Worm (Caenorhabditis elegans) whole organism, late embryonic: ENCODE measurements around the gene T22C8.4.

Experiments used
- ama-1 ChIP-seq: fragments of 150-350 bp; optimal IDR thresholded peaks from 2 replicates; lab custom pipeline; 2014
- ceh-22 ChIP-seq: sonication (generic microtip); optimal IDR thresholded peaks from 2 replicates; lab custom pipeline; 2017; ENCODE audit warnings: missing biosample characterization, missing genetic modification characterization
- eyg-1 ChIP-seq: sonication (generic microtip); optimal IDR thresholded peaks from 2 replicates; lab custom pipeline; 2016; ENCODE audit warnings: missing genotype, missing genetic modification characterization, missing compliant biosample characterization
- hlh-30 ChIP-seq: sonication (generic microtip); optimal IDR thresholded peaks from 2 replicates; lab custom pipeline; 2017; ENCODE audit warnings: antibody characterized with exemption, missing genetic modification characterization, missing compliant biosample characterization; ENCODE audit not compliant: insufficient read depth
- nfya-1 ChIP-seq: sonication (generic microtip); optimal IDR thresholded peaks from 2 replicates; lab custom pipeline; 2017; ENCODE audit warnings: missing genetic modification characterization, mild to moderate bottlenecking, missing compliant biosample characterization, antibody characterized with exemption, moderate library complexity
- nhr-11 ChIP-seq: fragments of 150-350 bp; optimal IDR thresholded peaks from 2 replicates; lab custom pipeline; 2014; ENCODE audit warnings: missing biosample characterization, missing genetic modification characterization
- pax-1 ChIP-seq: fragments of 150-350 bp; optimal IDR thresholded peaks from 2 replicates; lab custom pipeline; 2014; ENCODE audit warnings: missing biosample characterization, missing genetic modification characterization
- pha-4 ChIP-seq: fragments of 150-350 bp; optimal IDR thresholded peaks from 2 replicates; lab custom pipeline; 2018; ENCODE audit warnings: missing biosample characterization, missing genetic modification reagents, missing genetic modification characterization
- pqm-1 ChIP-seq: sonication (generic microtip); optimal IDR thresholded peaks from 2 replicates; lab custom pipeline; 2016; ENCODE audit warnings: missing genetic modification characterization, missing compliant biosample characterization
- sox-4 ChIP-seq: sonication (generic microtip); optimal IDR thresholded peaks from 2 replicates; lab custom pipeline; 2017; ENCODE audit warnings: mild to moderate bottlenecking, missing genetic modification characterization, inconsistent platforms, missing compliant biosample characterization
- ttx-3 ChIP-seq: sonication (generic microtip); optimal IDR thresholded peaks from 2 replicates; lab custom pipeline; 2016; ENCODE audit warnings: missing genetic modification reagents, missing genetic modification characterization, missing compliant biosample characterization
- unc-55 ChIP-seq: sonication (generic microtip); optimal IDR thresholded peaks from 2 replicates; lab custom pipeline; 2017; ENCODE audit warnings: missing biosample characterization, missing genetic modification reagents, missing genetic modification characterization

DNA sequence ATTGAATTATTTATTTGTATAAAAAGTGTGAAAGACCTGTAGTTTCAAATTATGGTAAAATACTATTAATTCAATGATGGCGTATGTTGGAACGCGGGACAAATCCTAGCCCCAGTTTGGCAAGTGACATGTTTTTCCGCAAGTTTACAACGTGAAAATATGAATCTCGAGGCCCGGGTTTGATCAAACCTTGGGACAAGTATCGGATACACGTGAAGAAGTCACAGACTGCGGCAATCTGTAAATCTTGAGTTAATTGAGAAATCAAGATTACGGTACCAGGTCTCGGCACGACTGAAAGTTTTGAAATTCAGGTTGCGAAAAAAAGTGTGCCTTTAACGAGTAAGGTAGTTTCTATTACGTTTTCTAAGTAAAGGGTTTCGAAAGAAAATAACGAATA lies 40.3 kb downstream of the T22C8.4 start:
- TF ChIP-seq ama-1 (lab: Kevin White, UChicago), result peak; percentile 33
- TF ChIP-seq sox-4, result no peak
- TF ChIP-seq hlh-30 (tag; lab: Kevin White, UChicago), result no peak
- no peak for TF ChIP-seq pax-1 (tag; lab: Kevin White, UChicago)
- no peak for TF ChIP-seq pqm-1 (tag; lab: Kevin White, UChicago)
- TF ChIP-seq unc-55, result no peak
- no peak for TF ChIP-seq eyg-1 (tag; lab: Kevin White, UChicago)
- TF ChIP-seq pha-4 (tag; lab: Kevin White, UChicago), result no peak
- TF ChIP-seq nhr-11 (tag; lab: Kevin White, UChicago), result no peak
- TF ChIP-seq nfya-1, result no peak
- TF ChIP-seq ttx-3, result no peak
- no peak for TF ChIP-seq ceh-22 (tag; lab: Kevin White, UChicago)
